Worm (Caenorhabditis elegans): ENCODE data around the gene F22E5.12.
"Not testable (repeated sequence)": the region's sequence is repeated elsewhere in the genome, so short reads cannot be mapped to it uniquely, and the experiment has no call there.

F22E5.12 gene

ce11 chrII:2665081-2665480 lies 18.4 kb upstream of the F22E5.12 start, which contains the start of gene F22E5.2:
Gene F22E5.2 (plus strand): TSS chrII:2665381.
- TF ChIP-seq hpl-2, zip-4, efl-3 (GFP tag; optimal IDR thresholded peaks at IDR 0.05): not testable (repeated sequence)

- TF ChIP-seq fkh-8 (tag; optimal IDR thresholded peaks at IDR 0.05) (peak; percentile 7), ztf-11 (tag; optimal IDR thresholded peaks at IDR 0.05) (no peak), efl-1 (optimal IDR thresholded peaks at IDR 0.05) (no peak), efl-1 (GFP tag; optimal IDR thresholded peaks at IDR 0.05 in 1 of 2) (peak in 1 of 2 experiments; percentile 13)
Observed at ce11 chrII:2659364-2659763, 12.7 kb upstream of the F22E5.12 start, which contains the start of gene gcy-21. Gene gcy-21 (plus strand): TSS chrII:2659664.

- TF ChIP-seq pag-3 (tag; optimal IDR thresholded peaks at IDR 0.05; ENCODE audit: borderline replicate concordance, insufficient read depth) (no peak), nhr-76 (tag; optimal IDR thresholded peaks at IDR 0.05) (no peak), mep-1 (tag; optimal IDR thresholded peaks at IDR 0.05) (no peak), C16A3.4 (tag; optimal IDR thresholded peaks at IDR 0.05) (no peak), tlp-1 (tag; optimal IDR thresholded peaks at IDR 0.05) (no peak), ceh-8 (GFP tag; optimal IDR thresholded peaks at IDR 0.05) (no peak), lir-3 (tag; optimal IDR thresholded peaks at IDR 0.05; ENCODE audit: poor library complexity) (no peak), mdl-1 (tag; optimal IDR thresholded peaks at IDR 0.05) (no peak), lin-15B (tag; optimal IDR thresholded peaks at IDR 0.05) (no peak), zip-4 (GFP tag; optimal IDR thresholded peaks at IDR 0.05) (no peak)
Observed at ce11 chrII:2656606-2657005, 9.9 kb upstream of the F22E5.12 start, which contains the start of gene sri-47. Gene sri-47 (plus strand): TSS chrII:2656906.

- TF ChIP-seq sox-4 (tag; optimal IDR thresholded peaks at IDR 0.05) (no peak), mef-2 (tag; optimal IDR thresholded peaks at IDR 0.05) (no peak), mdl-1 (tag; optimal IDR thresholded peaks at IDR 0.05) (no peak), unc-62 (GFP tag; optimal IDR thresholded peaks at IDR 0.05) (no peak), lsy-2 (tag; optimal IDR thresholded peaks at IDR 0.05) (no peak), unc-130 (tag; optimal IDR thresholded peaks at IDR 0.05) (no peak), nhr-84 (tag; optimal IDR thresholded peaks at IDR 0.05) (no peak), ztf-4 (tag; optimal IDR thresholded peaks at IDR 0.05) (no peak), xbp-1 (tag; optimal IDR thresholded peaks at IDR 0.05) (no peak), lin-15B (tag; optimal IDR thresholded peaks at IDR 0.05) (no peak), mab-9 (GFP tag; IDR thresholded peaks at IDR 0.05) (no peak), zip-4 (GFP tag; optimal IDR thresholded peaks at IDR 0.05) (no peak), Y116A8C.19 (tag; optimal IDR thresholded peaks at IDR 0.05; ENCODE audit: borderline replicate concordance) (no peak), mep-1 (tag; optimal IDR thresholded peaks at IDR 0.05) (no peak), C16A3.4 (tag; optimal IDR thresholded peaks at IDR 0.05) (no peak), dpl-1 (GFP tag; optimal IDR thresholded peaks at IDR 0.05) (no peak), aly-2 (tag; optimal IDR thresholded peaks at IDR 0.05) (no peak)
Observed at ce11 chrII:2649539-2649938, 2.9 kb upstream of the F22E5.12 start, which contains the start of the genes F22E5.13 and F22E5.6. Gene F22E5.13 (minus strand): TSS chrII:2649639. Gene F22E5.6 (plus strand): TSS chrII:2649835.

- no peak for TF ChIP-seq ztf-4 (tag; optimal IDR thresholded peaks at IDR 0.05)
- no peak for TF ChIP-seq nhr-12 (tag; optimal IDR thresholded peaks at IDR 0.05)
- no peak for TF ChIP-seq zip-4 (GFP tag; optimal IDR thresholded peaks at IDR 0.05)
- TF ChIP-seq jun-1 (tag; optimal IDR thresholded peaks at IDR 0.05), result no peak
- TF ChIP-seq unc-86 (tag; optimal IDR thresholded peaks at IDR 0.05), result no peak
- TF ChIP-seq elt-2 (tag; optimal IDR thresholded peaks at IDR 0.05), result no peak
- no peak for TF ChIP-seq unc-30 (tag; optimal IDR thresholded peaks at IDR 0.05)
- no peak for TF ChIP-seq isw-1 (GFP tag; IDR thresholded peaks at IDR 0.05)
- no peak for TF ChIP-seq sup-37 (GFP tag; optimal IDR thresholded peaks at IDR 0.05)
- peak; percentile 21 for TF ChIP-seq xbp-1 (tag; optimal IDR thresholded peaks at IDR 0.05)
- TF ChIP-seq aha-1 (tag; optimal IDR thresholded peaks at IDR 0.05), result no peak
- peak; percentile 33 for TF ChIP-seq nhr-47 (tag; optimal IDR thresholded peaks at IDR 0.05)
- peak; percentile 52 for TF ChIP-seq fkh-8 (tag; optimal IDR thresholded peaks at IDR 0.05)
- no peak for TF ChIP-seq sox-4 (tag; optimal IDR thresholded peaks at IDR 0.05)
- no peak for TF ChIP-seq egl-27 (tag; optimal IDR thresholded peaks at IDR 0.05)
- TF ChIP-seq unc-62 (GFP tag; optimal IDR thresholded peaks at IDR 0.05), result no peak
- TF ChIP-seq ama-1 (optimal IDR thresholded peaks at IDR 0.05), result no peak
- TF ChIP-seq nhr-11 (tag; optimal IDR thresholded peaks at IDR 0.05), result no peak
- no peak for TF ChIP-seq Y116A8C.19 (tag; optimal IDR thresholded peaks at IDR 0.05; ENCODE audit: borderline replicate concordance)
- TF ChIP-seq nhr-28 (tag; optimal IDR thresholded peaks at IDR 0.05), result no peak
- no peak for TF ChIP-seq nhr-237 (tag; optimal IDR thresholded peaks at IDR 0.05)
- TF ChIP-seq nhr-20 (tag; optimal IDR thresholded peaks at IDR 0.05), result peak; percentile 49
- no peak for TF ChIP-seq nhr-77 (tag; optimal IDR thresholded peaks at IDR 0.05)
- no peak for TF ChIP-seq pax-3 (tag; optimal IDR thresholded peaks at IDR 0.05)
Observed at ce11 chrII:2649015-2649414, 2.4 kb upstream of the F22E5.12 start.
